Worm (Caenorhabditis elegans) whole organism, L4/young adult: ENCODE results near the gene ZC412.5.
"Not testable (repeated sequence)": the region's sequence is repeated elsewhere in the genome, so short reads cannot be mapped to it uniquely, and the experiment has no call there.

ENCODE experiments used
- W03F9.2 ChIP-seq: fragments of 150-350 bp; optimal IDR thresholded peaks from 2 replicates; lab custom pipeline; 2014; ENCODE audit warnings: missing biosample characterization, missing genetic modification characterization
- dao-5 ChIP-seq: sonication (generic microtip); optimal IDR thresholded peaks from 2 replicates; lab custom pipeline; 2016; ENCODE audit warnings: missing genotype, missing genetic modification characterization, moderate library complexity, missing compliant biosample characterization
- him-1 ChIP-seq: sonication (generic microtip); optimal IDR thresholded peaks from 2 replicates; lab custom pipeline; 2016; ENCODE audit warnings: missing genotype, missing genetic modification reagents, missing genetic modification characterization, missing compliant biosample characterization

ZC412.5 gene

DNA sequence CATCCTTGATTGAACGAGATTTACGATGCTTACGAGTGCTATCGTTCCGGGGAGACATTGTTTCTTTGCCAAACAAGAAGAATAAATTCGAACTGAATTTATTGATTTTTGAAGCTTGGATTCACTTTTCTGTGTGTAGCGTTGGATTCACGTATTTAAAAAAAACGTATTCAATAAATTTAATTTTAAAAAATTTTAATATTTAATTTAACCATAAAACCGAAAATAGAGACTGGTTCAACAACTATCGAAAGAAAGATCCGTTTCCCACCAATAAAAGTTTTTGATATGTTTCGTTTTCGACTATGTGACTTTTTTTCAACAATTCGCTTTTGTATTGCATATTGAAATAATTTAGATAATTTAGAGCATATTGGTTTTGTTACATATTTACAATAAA, at the start of gene ZC412.5:
Gene ZC412.5, minus strand, starts transcription at position 101 of the 400 bp plus-strand sequence.
- no peak for TF ChIP-seq W03F9.2 (tag; lab: Kevin White, UChicago)
- TF ChIP-seq dao-5 (tag; lab: Kevin White, UChicago), result no peak
- no peak for TF ChIP-seq him-1 (tag; lab: Kevin White, UChicago)

DNA sequence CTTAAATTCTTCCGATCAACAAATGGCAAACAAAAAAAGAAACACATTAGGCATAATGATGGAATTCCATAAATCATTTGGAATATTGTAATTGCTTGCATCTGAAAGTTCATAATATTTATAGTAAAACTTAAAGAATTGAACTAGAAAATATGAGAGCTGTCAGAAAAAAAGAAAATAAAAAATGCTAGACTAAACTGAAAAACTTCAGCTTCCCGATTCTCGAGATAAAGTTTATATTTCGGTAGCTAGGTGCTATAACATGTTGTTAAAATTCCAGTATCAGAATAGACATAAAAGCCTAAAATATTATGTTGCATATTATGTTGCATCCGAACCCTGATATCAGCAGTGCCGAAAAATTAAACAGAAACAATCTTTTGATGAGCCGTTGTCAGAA, 48.8 kb upstream of the ZC412.5 start, which contains the start of gene srg-54:
Gene srg-54, minus strand, starts transcription at position 101 of the 400 bp plus-strand sequence.
- TF ChIP-seq dao-5 (tag; lab: Kevin White, UChicago) (no peak), W03F9.2 (tag; lab: Kevin White, UChicago) (no peak), him-1 (tag; lab: Kevin White, UChicago) (no peak)

DNA sequence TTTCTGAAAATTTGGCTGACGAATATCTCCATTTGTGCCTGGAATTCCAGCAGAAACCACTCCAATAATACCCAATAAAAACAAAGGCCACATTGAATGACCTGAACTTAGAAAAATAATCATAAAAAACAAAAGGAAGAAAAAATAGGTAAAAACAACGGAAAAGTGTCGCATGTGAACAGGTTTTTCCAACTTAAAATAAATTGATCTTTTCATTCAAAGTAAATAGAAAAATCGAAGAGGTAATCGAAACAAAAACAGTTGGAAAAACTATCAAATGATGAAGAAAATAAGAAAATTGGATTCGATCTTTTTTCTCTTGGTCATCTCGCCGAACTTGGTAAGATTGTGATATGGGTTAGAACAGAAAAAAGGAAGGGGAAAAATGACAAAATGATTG, 46.2 kb upstream of the ZC412.5 start, which contains the start of gene zmp-4:
Gene zmp-4, minus strand, starts transcription at position 101 of the 400 bp plus-strand sequence.
- TF ChIP-seq W03F9.2 (tag; lab: Kevin White, UChicago), result no peak
- no peak for TF ChIP-seq dao-5 (tag; lab: Kevin White, UChicago)
- no peak for TF ChIP-seq him-1 (tag; lab: Kevin White, UChicago)

DNA sequence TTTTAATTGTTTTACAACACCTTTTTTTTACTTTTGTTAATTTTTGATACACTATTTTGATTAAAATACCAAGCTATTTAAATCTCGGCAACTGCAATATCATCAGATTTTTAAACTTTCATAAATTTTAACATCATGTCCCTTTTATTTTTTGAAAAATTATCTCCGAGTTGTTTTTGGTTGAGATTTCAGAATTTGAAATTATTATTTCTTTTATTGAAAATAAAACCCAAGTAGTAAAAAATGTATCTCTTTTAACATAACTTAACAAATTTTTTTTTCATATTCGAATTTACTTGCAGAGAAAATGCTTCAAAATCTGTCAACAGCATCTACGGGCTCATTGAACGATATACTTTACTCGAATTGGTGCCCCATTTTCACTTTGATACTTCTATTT, 40.3 kb upstream of the ZC412.5 start, which contains the start of gene H12D21.11:
Gene H12D21.11, plus strand, starts transcription at position 301 of the 400 bp plus-strand sequence.
- TF ChIP-seq W03F9.2 (tag; lab: Kevin White, UChicago), result no peak
- TF ChIP-seq him-1 (tag; lab: Kevin White, UChicago), result no peak
- no peak for TF ChIP-seq dao-5 (tag; lab: Kevin White, UChicago)

DNA sequence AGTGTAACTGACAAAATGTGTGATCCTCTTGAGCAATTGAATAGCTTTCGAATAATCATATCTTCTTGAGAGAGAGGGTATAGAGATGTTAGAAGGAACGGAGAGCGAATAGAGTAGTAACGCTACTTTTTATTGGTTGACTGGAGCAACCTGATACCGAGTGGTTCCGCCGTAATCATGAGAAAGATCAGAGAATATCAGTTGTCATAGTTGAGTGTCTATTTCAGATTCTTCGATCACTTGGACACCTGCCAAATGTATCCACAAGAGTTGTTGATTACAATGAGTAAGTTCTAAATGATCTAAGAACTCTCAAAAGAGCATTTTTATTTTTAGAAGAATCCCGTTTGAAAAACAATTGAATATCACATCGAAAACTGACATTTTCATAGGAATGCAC, 35.5 kb upstream of the ZC412.5 start:
- TF ChIP-seq dao-5 (tag; lab: Kevin White, UChicago), result no peak
- TF ChIP-seq him-1 (tag; lab: Kevin White, UChicago), result no peak
- TF ChIP-seq W03F9.2 (tag; lab: Kevin White, UChicago), result no peak

DNA sequence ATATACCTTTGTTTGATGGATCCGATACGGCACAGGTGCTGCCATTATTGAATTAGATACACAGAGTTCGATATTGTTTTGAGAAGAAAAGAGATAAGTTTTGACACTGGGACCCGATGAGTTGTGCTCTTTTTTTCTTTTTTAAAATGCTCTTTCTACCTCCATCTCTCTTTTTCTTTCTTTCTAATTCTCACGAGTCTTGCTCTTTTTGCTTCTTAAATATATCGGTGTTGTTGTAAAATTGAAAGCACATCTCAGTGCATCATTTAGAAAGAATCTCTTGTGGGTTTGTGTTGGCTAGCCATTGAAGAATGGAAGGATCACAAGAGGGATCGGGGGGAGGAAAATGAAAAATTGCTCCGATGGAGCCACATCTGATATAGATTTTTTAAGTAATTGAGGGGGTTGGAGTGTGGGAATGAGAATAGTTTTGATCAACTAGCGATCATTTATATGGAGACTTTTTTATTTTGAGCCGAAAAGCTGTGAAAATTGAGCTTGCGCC, 34.1 kb upstream of the ZC412.5 start, which contains the start of gene H12D21.9:
Gene H12D21.9, minus strand, starts transcription at position 148 of the 505 bp plus-strand sequence.
- TF ChIP-seq him-1 (tag; lab: Kevin White, UChicago) (no peak), dao-5 (tag; lab: Kevin White, UChicago) (no peak), W03F9.2 (tag; lab: Kevin White, UChicago) (no peak)

DNA sequence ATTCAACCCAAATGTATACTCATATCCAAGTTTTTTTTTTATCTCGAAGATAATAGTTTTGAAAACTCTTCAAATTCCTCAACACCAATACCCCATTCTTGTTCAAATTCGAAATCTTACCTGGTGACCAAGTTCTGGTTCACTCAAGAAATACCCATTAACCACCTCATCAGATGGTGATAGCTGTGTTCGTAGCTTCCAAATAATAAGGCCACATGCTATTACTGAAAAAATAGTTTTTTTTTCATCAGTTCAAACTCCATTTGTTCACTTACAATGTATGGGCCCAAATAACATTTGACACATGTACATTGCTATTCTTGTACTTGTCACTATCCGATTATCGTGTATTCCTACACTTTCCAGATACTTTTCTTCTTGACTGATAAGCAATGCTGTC, 32.2 kb upstream of the ZC412.5 start:
- TF ChIP-seq W03F9.2 (tag; lab: Kevin White, UChicago) (no peak), dao-5 (tag; lab: Kevin White, UChicago) (no peak), him-1 (tag; lab: Kevin White, UChicago) (no peak)

DNA sequence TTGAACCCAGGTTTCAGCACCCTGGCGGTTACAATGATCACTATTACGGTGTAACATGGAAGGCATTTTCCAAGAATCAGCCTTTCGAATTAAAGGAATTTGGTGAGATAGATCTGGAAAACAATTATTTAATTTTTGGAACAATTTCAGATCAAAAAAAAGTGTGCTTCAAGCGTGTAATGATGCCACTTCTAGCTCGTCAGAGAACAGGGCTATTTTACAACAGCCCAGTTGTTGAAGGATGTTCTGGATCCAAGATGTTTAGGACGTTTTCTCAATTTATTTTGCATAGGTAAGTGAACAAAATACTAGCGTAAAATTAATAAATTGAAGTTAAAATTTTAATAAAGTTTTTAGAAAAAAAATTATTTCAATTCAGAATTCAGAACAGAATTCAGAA, 25.6 kb upstream of the ZC412.5 start:
- TF ChIP-seq him-1 (tag; lab: Kevin White, UChicago) (no peak), W03F9.2 (tag; lab: Kevin White, UChicago) (no peak), dao-5 (tag; lab: Kevin White, UChicago) (no peak)

DNA sequence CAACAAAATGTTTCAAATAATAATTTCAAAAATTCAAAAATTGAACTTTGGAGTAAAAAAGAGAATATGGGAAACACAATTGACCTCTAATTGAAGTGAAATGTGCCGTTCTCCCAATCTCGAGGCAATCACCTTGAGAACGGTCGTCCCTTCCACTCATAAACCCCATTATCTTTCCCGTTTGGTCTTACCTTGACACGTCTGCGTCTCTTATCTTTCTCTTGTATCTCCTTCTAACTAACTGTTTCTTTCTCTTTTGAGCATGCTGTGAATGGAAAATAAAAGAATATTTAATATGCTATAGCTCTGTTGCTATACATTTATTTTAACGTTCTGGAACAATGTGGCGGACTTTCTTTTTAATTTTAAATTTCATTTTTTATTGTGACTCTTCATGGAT, 24.3 kb upstream of the ZC412.5 start, which contains the start of gene H12D21.10:
Gene H12D21.10, plus strand, starts transcription at position 260 of the 400 bp plus-strand sequence.
- TF ChIP-seq W03F9.2 (tag; lab: Kevin White, UChicago) (no peak), him-1 (tag; lab: Kevin White, UChicago) (no peak), dao-5 (tag; lab: Kevin White, UChicago) (no peak)

DNA sequence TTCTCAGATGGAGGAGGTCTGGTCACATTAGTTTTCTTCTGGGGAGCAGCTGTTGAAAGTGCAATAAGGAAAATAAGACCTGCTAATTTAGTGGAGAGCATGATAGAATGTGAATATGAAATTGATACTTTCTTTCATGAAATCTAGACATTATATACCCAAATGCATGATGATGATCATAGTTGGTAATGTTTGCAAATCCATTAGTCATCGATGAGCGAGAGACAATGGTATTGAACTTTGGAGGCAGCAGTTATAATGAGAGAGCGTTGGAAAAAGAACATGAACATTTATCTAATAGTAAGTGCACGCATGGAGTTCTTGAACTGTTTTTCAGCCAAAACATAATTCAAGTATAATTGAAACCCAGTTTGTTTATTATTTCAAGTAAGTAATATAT, 22.5 kb upstream of the ZC412.5 start, which contains the start of gene H12D21.6:
Gene H12D21.6, minus strand, starts transcription at position 101 of the 400 bp plus-strand sequence.
- TF ChIP-seq dao-5 (tag; lab: Kevin White, UChicago) (no peak), him-1 (tag; lab: Kevin White, UChicago) (no peak), W03F9.2 (tag; lab: Kevin White, UChicago) (no peak)

DNA sequence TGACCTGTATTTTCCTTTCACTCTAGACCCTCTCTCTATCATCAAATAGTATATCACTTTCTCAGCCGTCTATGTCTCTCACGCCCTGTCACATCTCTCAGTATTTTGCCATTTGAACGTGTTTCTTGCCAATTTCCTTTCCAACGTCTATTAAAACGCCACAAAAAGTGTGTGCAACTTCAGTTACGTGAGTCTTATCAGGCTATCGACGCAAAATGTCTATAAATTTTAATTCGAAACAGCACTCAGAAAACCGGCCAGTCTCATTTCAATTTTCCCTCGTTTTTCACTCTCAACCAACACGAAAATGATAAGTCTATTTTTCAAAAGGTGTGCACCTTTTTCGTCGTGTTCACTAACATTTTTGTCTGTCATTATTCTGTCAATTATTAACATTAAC, 20.3 kb upstream of the ZC412.5 start, which contains the start of gene mpst-3:
Gene mpst-3, plus strand, starts transcription at position 91 of the 400 bp plus-strand sequence.
- TF ChIP-seq him-1 (tag; lab: Kevin White, UChicago) (no peak), dao-5 (tag; lab: Kevin White, UChicago) (no peak), W03F9.2 (tag; lab: Kevin White, UChicago) (no peak)

DNA sequence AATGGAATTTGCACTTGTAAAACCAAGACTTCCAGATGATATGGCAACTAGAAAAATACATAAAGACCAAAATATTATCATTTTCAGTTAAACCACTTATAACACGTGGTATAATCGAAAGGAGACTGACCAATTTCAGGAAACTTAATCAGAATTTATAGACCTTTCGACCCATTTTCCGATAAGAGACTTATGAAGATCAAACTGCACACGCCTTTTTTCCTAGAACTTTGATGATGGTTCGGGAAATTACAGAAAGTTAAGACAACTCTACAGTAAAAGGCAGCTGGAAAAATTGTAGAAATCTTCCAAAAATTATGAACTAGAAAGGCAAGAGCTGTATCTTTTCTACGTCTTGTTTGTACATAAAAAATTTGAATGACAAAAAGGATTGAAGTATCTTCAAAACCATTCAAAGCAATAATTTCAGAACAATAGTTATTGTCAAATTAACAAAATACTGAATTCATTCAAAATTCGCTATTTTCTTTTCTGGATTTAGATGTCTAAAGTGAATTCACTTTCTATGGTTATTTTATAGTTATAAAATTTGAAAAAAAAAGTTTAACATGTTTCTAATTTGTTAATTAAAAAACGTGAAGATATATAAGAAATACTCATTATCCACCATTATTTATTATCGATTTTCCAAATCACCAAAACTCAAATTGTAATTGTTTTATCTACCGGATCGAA, 18.2 kb upstream of the ZC412.5 start, which contains the start of the genes mpst-2 and H12D21.5:
Gene mpst-2, minus strand, starts transcription at position 101 of the 696 bp plus-strand sequence.
Gene H12D21.5, plus strand, starts transcription at position 646 of the 696 bp plus-strand sequence.
- no peak for TF ChIP-seq W03F9.2 (tag; lab: Kevin White, UChicago)
- no peak for TF ChIP-seq dao-5 (tag; lab: Kevin White, UChicago)
- TF ChIP-seq him-1 (tag; lab: Kevin White, UChicago), result no peak

DNA sequence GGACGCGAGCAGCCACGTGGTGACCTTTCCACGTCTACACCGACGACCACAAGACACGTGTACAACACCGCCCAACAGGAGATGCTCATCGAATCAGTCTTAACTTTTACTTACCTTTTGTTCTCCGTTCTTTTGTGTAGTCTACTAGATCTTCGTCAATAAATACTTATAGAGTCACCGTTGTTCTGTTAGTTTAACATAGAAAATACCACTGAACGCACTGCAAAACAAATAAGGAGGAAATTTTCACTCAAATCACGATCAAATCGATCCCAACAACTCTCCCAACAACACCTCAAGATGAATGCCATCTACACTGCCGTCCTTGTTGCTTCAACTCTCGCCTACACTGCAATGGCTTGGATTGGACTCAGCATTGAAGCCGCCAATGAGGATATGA, 15.5 kb upstream of the ZC412.5 start, which contains the start of gene nspa-2:
Gene nspa-2, plus strand, starts transcription at position 301 of the 400 bp plus-strand sequence.
- TF ChIP-seq W03F9.2, him-1, dao-5 (tag; lab: Kevin White, UChicago): not testable (repeated sequence)
